Worm (Caenorhabditis elegans) whole organism, L1 larva: ENCODE measurements around the gene C17A2.2.

ENCODE experiments used
- C16A3.4 ChIP-seq: fragments of 150-350 bp; optimal IDR thresholded peaks from 2 replicates; lab custom pipeline; 2014; ENCODE audit warnings: missing biosample characterization, missing genetic modification characterization
- F16B12.6 ChIP-seq: fragments of 150-350 bp; optimal IDR thresholded peaks from 2 replicates; lab custom pipeline; 2014; ENCODE audit warnings: missing biosample characterization, missing genetic modification characterization
- aha-1 ChIP-seq: fragments of 150-350 bp; optimal IDR thresholded peaks from 2 replicates; lab custom pipeline; 2014; ENCODE audit warnings: missing biosample characterization, missing genetic modification characterization
- alr-1 ChIP-seq: fragments of 200-800 bp; sonication (Bioruptor generic); optimal IDR thresholded peaks from 2 replicates; lab custom pipeline; 2018; ENCODE audit warnings: borderline replicate concordance, mild to moderate bottlenecking, missing genetic modification characterization, missing compliant biosample characterization
- ceh-63 ChIP-seq: fragments of 200-800 bp; sonication (Bioruptor generic); optimal IDR thresholded peaks from 2 replicates; lab custom pipeline; 2018; ENCODE audit warnings: mild to moderate bottlenecking, missing genetic modification characterization, missing compliant biosample characterization
- ceh-8 ChIP-seq: fragments of 200-800 bp; sonication (Bioruptor generic); optimal IDR thresholded peaks from 2 replicates; lab custom pipeline; 2018; ENCODE audit warnings: mild to moderate bottlenecking, missing genetic modification characterization, moderate library complexity, missing compliant biosample characterization
- ceh-82 ChIP-seq, 3 experiments: fragments of 150-350 bp in 1 of 3; sonication (generic microtip) in 2 of 3; optimal IDR thresholded peaks; 2 replicates each; lab custom pipeline; 2014 to 2017; ENCODE audit warnings: missing biosample characterization in 3 of 3, missing genetic modification characterization in 3 of 3
- ces-1 ChIP-seq: fragments of 150-350 bp; optimal IDR thresholded peaks from 2 replicates; lab custom pipeline; 2014; ENCODE audit warnings: missing biosample characterization, missing genetic modification reagents, missing genetic modification characterization
- dpl-1 ChIP-seq, 3 experiments: fragments of 150-350 bp in 2 of 3; sonication (generic microtip) in 1 of 3; optimal IDR thresholded peaks; 2 replicates each; lab custom pipeline; 2014 to 2017; ENCODE audit warnings: missing biosample characterization in 3 of 3, missing genetic modification characterization in 3 of 3, missing genetic modification reagents in 3 of 3
- dsc-1 ChIP-seq: sonication (generic microtip); optimal IDR thresholded peaks from 2 replicates; lab custom pipeline; 2016; ENCODE audit warnings: mild to moderate bottlenecking, missing genetic modification characterization, missing compliant biosample characterization
- egl-13 ChIP-seq: sonication (generic microtip); optimal IDR thresholded peaks from 2 replicates; lab custom pipeline; 2016; ENCODE audit warnings: missing genotype, missing genetic modification reagents, missing genetic modification characterization, missing compliant biosample characterization
- elt-3 ChIP-seq, 6 experiments: fragments of 150-350 bp in 1 of 6; sonication (generic microtip); optimal IDR thresholded peaks; 2 replicates each; lab custom pipeline; 2017 to 2018; ENCODE audit warnings: missing biosample characterization in 6 of 6, missing genetic modification characterization in 6 of 6, inconsistent platforms in 1 of 6
- grh-1 ChIP-seq: fragments of 200-800 bp; sonication (Bioruptor generic); IDR thresholded peaks from 2 replicates; pipeline ENCODE4 v1.3.6; 2022; ENCODE audit warnings: missing genetic modification reagents, missing genetic modification characterization, missing compliant biosample characterization
- hlh-17 ChIP-seq: fragments of 200-800 bp; sonication (Bioruptor generic); optimal IDR thresholded peaks from 2 replicates; lab custom pipeline; 2018; ENCODE audit warnings: missing genetic modification characterization, mild to moderate bottlenecking, missing compliant biosample characterization, moderate library complexity, borderline replicate concordance
- hlh-4 ChIP-seq: sonication (generic microtip); optimal IDR thresholded peaks from 2 replicates; lab custom pipeline; 2016; ENCODE audit warnings: mild to moderate bottlenecking, missing genetic modification characterization, missing compliant biosample characterization
- isw-1 ChIP-seq: fragments of 200-800 bp; sonication (Bioruptor generic); IDR thresholded peaks from 2 replicates; pipeline ENCODE4 v1.3.6; 2022; ENCODE audit warnings: missing genetic modification characterization, missing compliant biosample characterization
- lin-15B ChIP-seq: fragments of 150-350 bp; sonication (generic microtip); optimal IDR thresholded peaks from 3 replicates; lab custom pipeline; 2014; ENCODE audit warnings: missing biosample characterization, missing genetic modification characterization
- lin-39 ChIP-seq: fragments of 150-350 bp; optimal IDR thresholded peaks from 2 replicates; lab custom pipeline; 2014; ENCODE audit warnings: missing biosample characterization, missing genetic modification reagents, missing genetic modification characterization
- mab-9 ChIP-seq: fragments of 200-800 bp; sonication (Bioruptor generic); IDR thresholded peaks from 2 replicates; pipeline ENCODE4 v1.3.6; 2022; ENCODE audit warnings: missing genetic modification reagents, missing genetic modification characterization, missing compliant biosample characterization
- mdl-1 ChIP-seq, 2 experiments: fragments of 150-350 bp; optimal IDR thresholded peaks; 2 replicates each; lab custom pipeline; 2014 to 2017; ENCODE audit warnings: missing biosample characterization in 2 of 2, missing genetic modification characterization in 2 of 2, inconsistent platforms in 1 of 2
- mef-2 ChIP-seq: fragments of 150-350 bp; optimal IDR thresholded peaks from 2 replicates; lab custom pipeline; 2014; ENCODE audit warnings: missing biosample characterization, missing genetic modification characterization
- nhr-12 ChIP-seq: sonication (generic microtip); optimal IDR thresholded peaks from 2 replicates; lab custom pipeline; 2017; ENCODE audit warnings: missing biosample characterization, missing genetic modification characterization
- nhr-20 ChIP-seq: sonication (generic microtip); optimal IDR thresholded peaks from 2 replicates; lab custom pipeline; 2016; ENCODE audit warnings: mild to moderate bottlenecking, missing genetic modification characterization, missing compliant biosample characterization
- nhr-237 ChIP-seq: fragments of 150-350 bp; optimal IDR thresholded peaks from 2 replicates; lab custom pipeline; 2014; ENCODE audit warnings: missing biosample characterization, missing genetic modification characterization
- nhr-47 ChIP-seq: sonication (generic microtip); optimal IDR thresholded peaks from 2 replicates; lab custom pipeline; 2016; ENCODE audit warnings: mild to moderate bottlenecking, missing genetic modification characterization, moderate library complexity, missing compliant biosample characterization
- nhr-76 ChIP-seq: sonication (generic microtip); optimal IDR thresholded peaks from 2 replicates; lab custom pipeline; 2017; ENCODE audit warnings: missing biosample characterization, missing genetic modification characterization
- nhr-77 ChIP-seq: fragments of 150-350 bp; optimal IDR thresholded peaks from 2 replicates; lab custom pipeline; 2014; ENCODE audit warnings: missing biosample characterization, missing genetic modification characterization
- nhr-84 ChIP-seq: sonication (generic microtip); optimal IDR thresholded peaks from 2 replicates; lab custom pipeline; 2017; ENCODE audit warnings: missing biosample characterization, missing genetic modification characterization
- nhr-90 ChIP-seq: sonication (generic microtip); optimal IDR thresholded peaks from 2 replicates; lab custom pipeline; 2016; ENCODE audit warnings: mild to moderate bottlenecking, missing genetic modification characterization, missing compliant biosample characterization; ENCODE audit not compliant: poor library complexity
- pag-3 ChIP-seq: sonication (generic microtip); optimal IDR thresholded peaks from 2 replicates; lab custom pipeline; 2017; ENCODE audit warnings: missing genetic modification characterization, mild to moderate bottlenecking, missing compliant biosample characterization, antibody characterized with exemption, borderline replicate concordance; ENCODE audit not compliant: insufficient read depth
- snpc-4 ChIP-seq: fragments of 150-350 bp; optimal IDR thresholded peaks from 2 replicates; lab custom pipeline; 2014; ENCODE audit warnings: missing biosample characterization, missing genetic modification characterization
- snu-23 ChIP-seq: sonication (generic microtip); optimal IDR thresholded peaks from 2 replicates; lab custom pipeline; 2016; ENCODE audit warnings: missing genetic modification characterization, missing compliant biosample characterization
- sox-4 ChIP-seq: sonication (generic microtip); optimal IDR thresholded peaks from 2 replicates; lab custom pipeline; 2016; ENCODE audit warnings: missing genetic modification characterization, missing compliant biosample characterization
- sup-37 ChIP-seq: fragments of 200-800 bp; sonication (Bioruptor generic); optimal IDR thresholded peaks from 2 replicates; lab custom pipeline; 2018; ENCODE audit warnings: mild to moderate bottlenecking, missing genetic modification characterization, missing compliant biosample characterization
- tbx-2 ChIP-seq: sonication (generic microtip); optimal IDR thresholded peaks from 2 replicates; lab custom pipeline; 2016; ENCODE audit warnings: missing genetic modification characterization, missing compliant biosample characterization
- unc-30 ChIP-seq: sonication (generic microtip); optimal IDR thresholded peaks from 2 replicates; lab custom pipeline; 2017; ENCODE audit warnings: missing biosample characterization, missing genetic modification characterization
- unc-62 ChIP-seq: fragments of 150-350 bp; optimal IDR thresholded peaks from 2 replicates; lab custom pipeline; 2014; ENCODE audit warnings: missing biosample characterization, missing genetic modification reagents, missing genetic modification characterization
- unc-98 ChIP-seq: fragments of 200-800 bp; sonication (Bioruptor generic); IDR thresholded peaks from 2 replicates; pipeline ENCODE4 v1.3.6; 2022; ENCODE audit warnings: missing genetic modification characterization, missing compliant biosample characterization
- vab-15 ChIP-seq: sonication (generic microtip); optimal IDR thresholded peaks from 2 replicates; lab custom pipeline; 2017; ENCODE audit warnings: missing genotype, mild to moderate bottlenecking, missing genetic modification characterization, missing compliant biosample characterization
- zag-1 ChIP-seq: fragments of 150-350 bp; optimal IDR thresholded peaks from 2 replicates; lab custom pipeline; 2014; ENCODE audit warnings: missing biosample characterization, missing genetic modification characterization
- ztf-11 ChIP-seq, 2 experiments: sonication (generic microtip); optimal IDR thresholded peaks; 2 replicates each; lab custom pipeline; 2016 to 2017; ENCODE audit warnings: missing genetic modification characterization in 2 of 2, missing biosample characterization in 1 of 2, missing compliant biosample characterization in 1 of 2

C17A2.2 gene

ce11 chrII:3808104-3808503, 38.0 kb upstream of the C17A2.2 start, which contains the start of gene F54D10.5 (continued):
- TF ChIP-seq nhr-20 (peak; percentile 79), aha-1 (no peak), nhr-76 (tag; lab: Kevin White, UChicago) (no peak), elt-3 (tag; optimal IDR thresholded peaks at IDR 0.05; lab: Kevin White, UChicago) (peak in 1 of 6 experiments; percentile 74), vab-15 (no peak), ceh-82 (tag; optimal IDR thresholded peaks at IDR 0.05; lab: Kevin White, UChicago) (peak; percentile 78 to 88 (median 87)), isw-1 (GFP tag; lab: Robert Waterston, UW) (peak; percentile 75), unc-62 (GFP tag; lab: Kevin White, UChicago) (no peak), pag-3 (tag; lab: Kevin White, UChicago) (no peak), nhr-77 (no peak), C16A3.4 (tag; lab: Kevin White, UChicago) (peak; percentile 77), mef-2 (tag; lab: Kevin White, UChicago) (no peak), lin-15B (tag; lab: Kevin White, UChicago) (peak; percentile 63), alr-1 (tag; lab: Kevin White, UChicago) (no peak), hlh-17 (GFP tag; lab: Kevin White, UChicago) (no peak), ztf-11 (tag; optimal IDR thresholded peaks at IDR 0.05; lab: Kevin White, UChicago) (peak in 1 of 2 experiments; percentile 13), nhr-90 (tag; lab: Kevin White, UChicago) (peak; percentile 77), F16B12.6 (tag; lab: Kevin White, UChicago) (peak; percentile 68), nhr-12 (no peak), snpc-4 (tag; lab: Kevin White, UChicago) (peak; percentile 59), nhr-47 (tag; lab: Kevin White, UChicago) (peak; percentile 85), unc-30 (no peak), ces-1 (GFP tag; lab: Kevin White, UChicago) (no peak), nhr-84 (tag; lab: Kevin White, UChicago) (no peak), tbx-2 (tag; lab: Kevin White, UChicago) (peak; percentile 80), zag-1 (no peak), nhr-237 (peak; percentile 10), sox-4 (tag; lab: Kevin White, UChicago) (no peak), dsc-1 (tag; lab: Kevin White, UChicago) (no peak), mab-9 (GFP tag; lab: Robert Waterston, UW) (peak; percentile 41; the same call in 1 of the 2 replicates), dpl-1 (GFP tag; optimal IDR thresholded peaks at IDR 0.05; lab: Kevin White, UChicago) (peak; percentile 95), lin-39 (tag; lab: Kevin White, UChicago) (peak; percentile 69), sup-37 (GFP tag; lab: Kevin White, UChicago) (no peak), unc-98 (no peak)

- TF ChIP-seq grh-1 (no peak), unc-98 (no peak), ces-1 (GFP tag; lab: Kevin White, UChicago) (no peak), mef-2 (tag; lab: Kevin White, UChicago) (no peak), nhr-237 (no peak), ceh-8 (GFP tag; lab: Kevin White, UChicago) (no peak), nhr-77 (no peak), mdl-1 (tag; optimal IDR thresholded peaks at IDR 0.05; lab: Kevin White, UChicago) (no peak), egl-13 (tag; lab: Kevin White, UChicago) (no peak), unc-62 (GFP tag; lab: Kevin White, UChicago) (no peak), ceh-63 (GFP tag; lab: Kevin White, UChicago) (no peak), isw-1 (GFP tag; lab: Robert Waterston, UW) (no peak), hlh-4 (tag; lab: Kevin White, UChicago) (no peak), snu-23 (no peak)
Measured at ce11 chrII:3808643-3809042, 37.5 kb upstream of the C17A2.2 start.
